Fruit fly (Drosophila melanogaster) whole organism, wandering third instar larva: ENCODE results near the gene CG12502.

ENCODE experiments used
- Abd-B ChIP-seq: fragments of >200 bp; optimal IDR thresholded peaks from 2 replicates; lab custom pipeline; 2017; ENCODE audit warnings: missing biosample characterization, missing genetic modification characterization
- Dfd ChIP-seq: fragments of >200 bp; optimal IDR thresholded peaks from 2 replicates; lab custom pipeline; 2017; ENCODE audit warnings: missing biosample characterization, missing genetic modification characterization
- Hr83 ChIP-seq: fragments of 200-300 bp; sonication (Bioruptor generic); optimal IDR thresholded peaks from 2 replicates; lab custom pipeline; 2016; ENCODE audit warnings: missing biosample characterization, mild to moderate bottlenecking, missing genetic modification characterization, moderate library complexity; ENCODE audit not compliant: poor library complexity, severe bottlenecking
- Myc ChIP-seq: fragments of >200 bp; optimal IDR thresholded peaks from 2 replicates; lab custom pipeline; 2017
- N ChIP-seq: fragments of >200 bp; optimal IDR thresholded peaks from 2 replicates; lab custom pipeline; 2018; ENCODE audit warnings: missing biosample characterization, missing external identifiers, missing genetic modification characterization
- OdsH ChIP-seq: fragments of 200-800 bp; sonication (Bioruptor generic); optimal IDR thresholded peaks from 2 replicates; lab custom pipeline; 2016; ENCODE audit warnings: missing biosample characterization, mild to moderate bottlenecking, missing genetic modification characterization
- dmrt93B ChIP-seq: fragments of 200-800 bp; sonication (Bioruptor generic); optimal IDR thresholded peaks from 2 replicates; lab custom pipeline; 2018; ENCODE audit warnings: missing biosample characterization, mild to moderate bottlenecking, missing genetic modification characterization
- dsf ChIP-seq: sonication (Bioruptor generic); optimal IDR thresholded peaks from 2 replicates; lab custom pipeline; 2016; ENCODE audit warnings: missing biosample characterization, missing genetic modification characterization, borderline replicate concordance
- h ChIP-seq: fragments of 200-800 bp; sonication (Bioruptor generic); optimal IDR thresholded peaks from 3 replicates; lab custom pipeline; 2016; ENCODE audit warnings: missing biosample characterization, mild to moderate bottlenecking, missing genetic modification characterization
- lola ChIP-seq: fragments of >200 bp; optimal IDR thresholded peaks from 2 replicates; lab custom pipeline; 2017; ENCODE audit warnings: missing biosample characterization, missing genetic modification characterization
- pan ChIP-seq: fragments of >200 bp; optimal IDR thresholded peaks from 2 replicates; lab custom pipeline; 2017
- psq ChIP-seq: fragments of 200-800 bp; sonication (Bioruptor generic); optimal IDR thresholded peaks from 3 replicates; lab custom pipeline; 2017; ENCODE audit warnings: missing biosample characterization, mild to moderate bottlenecking, missing genetic modification characterization, moderate library complexity

dm6 chr3L:837552-838187, 27.5 kb upstream of the CG12502 start, which contains the start of the genes CG13901 and CG13887:
- no peak for TF ChIP-seq lola (GFP tag; lab: Kevin White, UChicago)
- TF ChIP-seq Myc (lab: Kevin White, UChicago), result peak; percentile 81
- peak; percentile 95 for TF ChIP-seq h
- TF ChIP-seq dsf (GFP tag; lab: Kevin White, UChicago), result peak; percentile 78
- peak; percentile 90 for TF ChIP-seq OdsH
- TF ChIP-seq pan, result no peak
- peak; percentile 85 for TF ChIP-seq Hr83 (GFP tag; lab: Kevin White, UChicago)
- no peak for TF ChIP-seq Dfd (GFP tag; lab: Kevin White, UChicago)
- TF ChIP-seq N (GFP tag; lab: Kevin White, UChicago), result no peak
- TF ChIP-seq psq (GFP tag; lab: Kevin White, UChicago), result peak; percentile 84
- no peak for TF ChIP-seq Abd-B
- peak; percentile 79 for TF ChIP-seq dmrt93B (GFP tag; lab: Kevin White, UChicago)
